Fruit fly (Drosophila melanogaster): ENCODE measurements around the gene CG8028.

DNA sequence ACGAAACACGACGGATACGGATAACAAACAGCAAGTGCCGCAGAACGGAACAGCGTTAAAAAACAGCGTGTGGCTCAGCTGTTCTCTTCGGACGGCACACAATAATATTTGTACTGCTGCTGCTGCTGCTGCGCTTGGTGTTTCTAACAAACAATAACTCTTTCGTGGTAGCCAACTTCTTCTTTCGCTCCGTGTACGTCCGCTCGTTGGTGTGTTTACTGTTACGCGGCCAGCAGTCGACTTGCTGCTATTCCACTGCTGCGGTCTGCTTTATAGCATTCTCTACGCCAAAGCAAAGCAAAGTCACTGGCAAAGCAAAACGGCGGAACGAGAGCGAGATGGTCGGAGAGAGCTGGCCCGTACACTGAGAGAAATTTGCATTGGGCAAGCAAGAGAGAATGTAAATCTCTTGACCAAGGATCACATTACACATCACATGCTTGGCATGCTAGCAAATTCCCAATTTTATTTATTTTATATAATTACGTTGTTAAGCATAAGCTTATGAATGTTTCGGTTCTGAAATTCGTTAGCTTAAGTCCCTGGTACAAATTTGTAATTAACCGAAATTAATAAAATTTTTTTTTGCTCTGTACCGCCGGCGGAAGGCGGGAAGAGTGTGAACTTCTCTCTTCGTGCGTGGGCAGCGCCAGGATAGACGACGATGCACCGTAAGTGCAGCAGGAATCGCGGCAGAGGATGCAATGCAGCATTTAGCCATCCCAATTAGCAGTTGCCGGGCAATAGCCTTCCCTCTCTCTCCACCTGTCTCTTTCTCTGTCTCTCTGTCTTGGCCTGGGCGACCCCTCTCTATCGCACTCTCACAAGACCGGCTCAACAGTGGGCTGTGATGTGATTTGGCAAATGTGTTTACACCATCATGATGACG is 41.9 kb upstream of the CG8028 start, which contains the start of gene out:
- TF ChIP-seq CG15269 (tag; optimal IDR thresholded peaks at IDR 0.05), result peak; percentile 94
- TF ChIP-seq ftz-f1 (GFP tag; optimal IDR thresholded peaks at IDR 0.05), result peak; percentile 33
- peak; percentile 94 for TF ChIP-seq CG14710 (tag; optimal IDR thresholded peaks at IDR 0.05)
- TF ChIP-seq CG11247 (GFP tag; IDR thresholded peaks at IDR 0.05), result peak; percentile 88
- TF ChIP-seq CG10543 (GFP tag; optimal IDR thresholded peaks at IDR 0.05), result peak; percentile 91
- peak; percentile 84 for TF ChIP-seq CG7786 (GFP tag; optimal IDR thresholded peaks at IDR 0.05)
- TF ChIP-seq Sin3A (optimal IDR thresholded peaks at IDR 0.05), result no peak
- peak; percentile 86 for TF ChIP-seq vfl (GFP tag; optimal IDR thresholded peaks at IDR 0.05)
- TF ChIP-seq CG6689 (GFP tag; IDR thresholded peaks at IDR 0.05), result peak; percentile 96
- peak; percentile 85 for TF ChIP-seq ham (GFP tag; IDR thresholded peaks at IDR 0.05)
- peak; percentile 84 for TF ChIP-seq lbe (GFP tag; optimal IDR thresholded peaks at IDR 0.05)
- TF ChIP-seq CG6175 (GFP tag; IDR thresholded peaks at IDR 0.05), result peak; percentile 87
- no peak for TF ChIP-seq zen2 (GFP tag; IDR thresholded peaks at IDR 0.05; ENCODE audit: partially characterized antibody)
- peak; percentile 96 for TF ChIP-seq E2f1 (GFP tag; IDR thresholded peaks at IDR 0.05)
